Worm (Caenorhabditis elegans) whole organism, L1 larva: ENCODE measurements around the gene F18E9.8.

Source experiments
- irx-1 ChIP-seq: sonication (generic microtip); optimal IDR thresholded peaks from 2 replicates; lab custom pipeline; 2016; ENCODE audit warnings: missing genetic modification characterization, missing compliant biosample characterization
- jun-1 ChIP-seq: fragments of 150-350 bp; optimal IDR thresholded peaks from 2 replicates; lab custom pipeline; 2014; ENCODE audit warnings: missing biosample characterization, missing genetic modification reagents, missing genetic modification characterization
- lin-15B ChIP-seq: fragments of 150-350 bp; sonication (generic microtip); optimal IDR thresholded peaks from 3 replicates; lab custom pipeline; 2014; ENCODE audit warnings: missing biosample characterization, missing genetic modification characterization
- swsn-7 ChIP-seq: sonication (generic microtip); optimal IDR thresholded peaks from 2 replicates; lab custom pipeline; 2016; ENCODE audit warnings: missing genetic modification characterization, missing compliant biosample characterization

DNA sequence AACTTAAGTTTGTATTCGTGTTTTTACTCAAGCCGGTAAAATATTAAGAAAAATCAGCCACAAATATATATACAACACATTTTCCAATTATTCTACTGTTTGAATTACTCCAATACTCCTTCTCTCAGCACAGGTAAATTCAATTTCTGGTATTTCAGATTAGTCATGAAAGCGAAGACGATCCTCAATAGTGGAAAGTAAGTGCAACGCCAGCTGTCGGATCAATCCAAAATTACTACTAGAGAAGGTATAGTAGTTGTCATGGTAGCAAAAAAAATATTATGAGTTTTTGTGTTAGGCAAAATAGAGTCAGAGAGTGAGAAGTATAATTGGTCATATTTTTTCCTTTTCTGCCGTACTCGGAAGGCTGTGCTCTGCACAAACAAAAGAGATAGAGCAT is 31.7 kb upstream of the F18E9.8 start, which contains the start of gene K01A12.2:
- no peak for TF ChIP-seq swsn-7 (tag; lab: Kevin White, UChicago)
- no peak for TF ChIP-seq jun-1
- no peak for TF ChIP-seq lin-15B (tag; lab: Kevin White, UChicago)
- no peak for TF ChIP-seq irx-1 (tag; lab: Kevin White, UChicago)
